ENCODE assay signal across 1 fruit fly cellular context in the genomic region with DNA sequence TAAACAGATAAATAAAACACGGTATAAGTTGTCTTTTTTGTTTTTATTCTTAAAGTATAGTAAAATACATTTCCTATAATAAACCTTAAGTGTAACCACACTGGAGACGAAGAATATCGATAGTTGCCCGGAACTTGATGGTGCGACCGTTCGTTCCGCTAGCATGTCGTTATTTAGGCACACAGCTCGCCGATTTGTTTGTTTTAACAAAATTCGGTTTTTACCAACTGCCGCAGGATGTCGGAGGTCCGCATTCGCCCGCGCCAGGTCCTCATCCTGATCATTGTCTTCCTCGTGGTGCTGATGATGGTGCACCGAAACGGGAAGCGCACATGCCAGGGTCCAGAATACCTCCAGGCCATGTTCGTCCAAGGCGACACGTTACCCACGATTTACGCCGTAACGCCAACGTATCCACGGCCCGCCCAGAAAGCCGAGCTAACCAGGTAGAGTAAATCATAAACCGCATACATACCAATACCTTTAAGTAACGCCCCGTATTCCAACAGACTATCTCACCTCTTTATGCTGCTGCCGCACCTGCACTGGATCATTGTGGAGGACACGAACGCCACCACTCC.
TF ChIP-seq lines count a peak whose summit lies in the region.

A gene (plus strand): TSS at position 163 of the 581 bp plus-strand sequence.

TF ChIP-seq in whole organism, embryonic, 481 proteins besides CTCF, POLR2A, EP300 and RAD21 (continued from another document and continues in another):
- TF ChIP-seq CG1647 (GFP tag; optimal IDR thresholded peaks at IDR 0.05; lab: Kevin White, UChicago) (no peak), CG10979 (tag; optimal IDR thresholded peaks at IDR 0.05; lab: Kevin White, UChicago) (no peak), Nf-YB (GFP tag; optimal IDR thresholded peaks at IDR 0.05; lab: Kevin White, UChicago) (no peak), CG42726 (GFP tag; IDR thresholded peaks at IDR 0.05; lab: Robert Waterston, UW; ENCODE audit: partially characterized antibody) (peak; percentile 17; the same call in 1 of the 2 replicates), Hmx (GFP tag; optimal IDR thresholded peaks at IDR 0.05; lab: Kevin White, UChicago) (no peak), CG2116 (GFP tag; optimal IDR thresholded peaks at IDR 0.05; lab: Kevin White, UChicago) (peak; percentile 36), BEAF-32 (GFP tag; optimal IDR thresholded peaks at IDR 0.05; lab: Kevin White, UChicago) (peak; percentile 73), Bgb (GFP tag; IDR thresholded peaks at IDR 0.05; lab: Robert Waterston, UW; ENCODE audit: partially characterized antibody) (peak; percentile 55), MBD-R2 (GFP tag; IDR thresholded peaks at IDR 0.05; lab: Robert Waterston, UW) (peak; percentile 83), Gsc (GFP tag; IDR thresholded peaks at IDR 0.05; lab: Robert Waterston, UW) (no peak), kah (GFP tag; optimal IDR thresholded peaks at IDR 0.05; lab: Kevin White, UChicago) (no peak), Oli (tag; optimal IDR thresholded peaks at IDR 0.05; lab: Kevin White, UChicago) (no peak), CG3281 (GFP tag; optimal IDR thresholded peaks at IDR 0.05; lab: Kevin White, UChicago) (no peak), CG13775 (GFP tag; optimal IDR thresholded peaks at IDR 0.05; lab: Kevin White, UChicago) (no peak), CG4854 (GFP tag; optimal IDR thresholded peaks at IDR 0.05; lab: Kevin White, UChicago) (no peak), CG8478 (optimal IDR thresholded peaks at IDR 0.05; lab: Kevin White, UChicago) (no peak), dm (GFP tag; optimal IDR thresholded peaks at IDR 0.05; lab: Kevin White, UChicago) (peak; percentile 29), sob (GFP tag; IDR thresholded peaks at IDR 0.05; lab: Robert Waterston, UW) (no peak), CG15601 (tag; optimal IDR thresholded peaks at IDR 0.05; lab: Kevin White, UChicago) (no peak), CG2875 (GFP tag; optimal IDR thresholded peaks at IDR 0.05; lab: Kevin White, UChicago) (no peak), tll (GFP tag; optimal IDR thresholded peaks at IDR 0.05; lab: Kevin White, UChicago) (no peak), CG2120 (GFP tag; optimal IDR thresholded peaks at IDR 0.05; lab: Kevin White, UChicago) (no peak), lbe (GFP tag; optimal IDR thresholded peaks at IDR 0.05; lab: Kevin White, UChicago) (no peak), Optix (GFP tag; IDR thresholded peaks at IDR 0.05; lab: Robert Waterston, UW) (no peak), wdn (GFP tag; IDR thresholded peaks at IDR 0.05; lab: Robert Waterston, UW) (no peak), Myb (GFP tag; optimal IDR thresholded peaks at IDR 0.05; lab: Kevin White, UChicago) (no peak), CG13296 (GFP tag; optimal IDR thresholded peaks at IDR 0.05; lab: Kevin White, UChicago) (no peak), sna (GFP tag; IDR thresholded peaks at IDR 0.05; lab: Robert Waterston, UW; ENCODE audit: partially characterized antibody) (0 out of 2 replicates have a peak, but pooled peaks have one; percentile 44), knrl (GFP tag; IDR thresholded peaks at IDR 0.05; lab: Robert Waterston, UW; ENCODE audit: partially characterized antibody) (peak; percentile 41; the same call in 1 of the 3 replicates), CG11696 (GFP tag; IDR thresholded peaks at IDR 0.05; lab: Robert Waterston, UW) (no peak), CG17385 (GFP tag; optimal IDR thresholded peaks at IDR 0.05; lab: Kevin White, UChicago) (no peak), mld (GFP tag; IDR thresholded peaks at IDR 0.05; lab: Robert Waterston, UW; ENCODE audit: partially characterized antibody) (no peak), Hand (GFP tag; optimal IDR thresholded peaks at IDR 0.05; lab: Kevin White, UChicago) (no peak), NK7.1 (GFP tag; optimal IDR thresholded peaks at IDR 0.05; lab: Kevin White, UChicago) (no peak), CG16779 (GFP tag; IDR thresholded peaks at IDR 0.05; lab: Robert Waterston, UW) (no peak), NfI (GFP tag; optimal IDR thresholded peaks at IDR 0.05; lab: Kevin White, UChicago) (no peak), tna (GFP tag; IDR thresholded peaks at IDR 0.05; lab: Robert Waterston, UW; ENCODE audit: partially characterized antibody) (no peak), crc (GFP tag; optimal IDR thresholded peaks at IDR 0.05; lab: Kevin White, UChicago) (no peak), HLH3B (GFP tag; IDR thresholded peaks at IDR 0.05; lab: Robert Waterston, UW) (no peak), CG10654 (GFP tag; optimal IDR thresholded peaks at IDR 0.05; lab: Kevin White, UChicago) (no peak), CG12744 (GFP tag; optimal IDR thresholded peaks at IDR 0.05; lab: Kevin White, UChicago) (no peak), CG7987 (GFP tag; optimal IDR thresholded peaks at IDR 0.05; lab: Kevin White, UChicago) (no peak), YL-1 (GFP tag; optimal IDR thresholded peaks at IDR 0.05; lab: Kevin White, UChicago) (peak; percentile 40), hbn (GFP tag; IDR thresholded peaks at IDR 0.05; lab: Robert Waterston, UW; ENCODE audit: partially characterized antibody) (0 out of 2 replicates have a peak, but pooled peaks have one; percentile 28), Dref (GFP tag; IDR thresholded peaks at IDR 0.05; lab: Robert Waterston, UW) (peak; percentile 65), Side (GFP tag; optimal IDR thresholded peaks at IDR 0.05; lab: Kevin White, UChicago) (no peak), Sry-β (GFP tag; optimal IDR thresholded peaks at IDR 0.05; lab: Kevin White, UChicago) (no peak), CG12219 (GFP tag; optimal IDR thresholded peaks at IDR 0.05; lab: Kevin White, UChicago) (no peak), vvl (GFP tag; IDR thresholded peaks at IDR 0.05; lab: Robert Waterston, UW) (peak; percentile 24; the same call in 1 of the 2 replicates), gcm2 (GFP tag; optimal IDR thresholded peaks at IDR 0.05; lab: Kevin White, UChicago) (no peak), lilli (GFP tag; optimal IDR thresholded peaks at IDR 0.05; lab: Kevin White, UChicago) (no peak), CG12659 (GFP tag; optimal IDR thresholded peaks at IDR 0.05; lab: Kevin White, UChicago) (peak; percentile 39), Fer3 (tag; optimal IDR thresholded peaks at IDR 0.05; lab: Kevin White, UChicago) (no peak), trh (GFP tag; optimal IDR thresholded peaks at IDR 0.05; lab: Kevin White, UChicago) (no peak), Usf (GFP tag; optimal IDR thresholded peaks at IDR 0.05; lab: Kevin White, UChicago) (no peak), phol (tag; optimal IDR thresholded peaks at IDR 0.05; lab: Kevin White, UChicago) (no peak), CG8290 (GFP tag; optimal IDR thresholded peaks at IDR 0.05; lab: Kevin White, UChicago) (no peak), CG8290 (tag; optimal IDR thresholded peaks at IDR 0.05; lab: Kevin White, UChicago) (no peak), dpn (GFP tag; optimal IDR thresholded peaks at IDR 0.05; lab: Kevin White, UChicago) (no peak), CG5953 (GFP tag; IDR thresholded peaks at IDR 0.05; lab: Robert Waterston, UW) (no peak), bsh (GFP tag; optimal IDR thresholded peaks at IDR 0.05; lab: Kevin White, UChicago) (no peak), CG10959 (GFP tag; IDR thresholded peaks at IDR 0.05; lab: Robert Waterston, UW) (no peak), D19A (tag; optimal IDR thresholded peaks at IDR 0.05; lab: Kevin White, UChicago) (no peak), ind (GFP tag; optimal IDR thresholded peaks at IDR 0.05; lab: Kevin White, UChicago) (no peak), CG7271 (tag; optimal IDR thresholded peaks at IDR 0.05; lab: Kevin White, UChicago) (no peak), odd (GFP tag; optimal IDR thresholded peaks at IDR 0.05; lab: Kevin White, UChicago) (no peak), CG33557 (GFP tag; optimal IDR thresholded peaks at IDR 0.05; lab: Kevin White, UChicago) (no peak), slbo (GFP tag; IDR thresholded peaks at IDR 0.05; lab: Robert Waterston, UW) (no peak), pzg (GFP tag; optimal IDR thresholded peaks at IDR 0.05; lab: Kevin White, UChicago) (peak; percentile 62), CG10274 (GFP tag; optimal IDR thresholded peaks at IDR 0.05; lab: Kevin White, UChicago) (no peak), hb (GFP tag; IDR thresholded peaks at IDR 0.05; lab: Robert Waterston, UW; ENCODE audit: partially characterized antibody) (0 out of 3 replicates have a peak, but pooled peaks have one; percentile 15), CG8388 (GFP tag; optimal IDR thresholded peaks at IDR 0.05; lab: Kevin White, UChicago) (no peak), Dll (GFP tag; IDR thresholded peaks at IDR 0.05; lab: Robert Waterston, UW; ENCODE audit: partially characterized antibody) (peak; percentile 60; the same call in 3 of the 4 replicates), CG7928 (GFP tag; optimal IDR thresholded peaks at IDR 0.05; lab: Kevin White, UChicago) (no peak), CG3995 (GFP tag; optimal IDR thresholded peaks at IDR 0.05; lab: Kevin White, UChicago) (no peak), CG13287 (GFP tag; IDR thresholded peaks at IDR 0.05; lab: Robert Waterston, UW; ENCODE audit: partially characterized antibody) (peak; percentile 70), esg (GFP tag; conservative IDR thresholded peaks at IDR 0.05; lab: Robert Waterston, UW) (no peak), zf30C (GFP tag; optimal IDR thresholded peaks at IDR 0.05; lab: Kevin White, UChicago) (no peak), Bdp1 (GFP tag; optimal IDR thresholded peaks at IDR 0.05; lab: Kevin White, UChicago) (no peak), pum (GFP tag; optimal IDR thresholded peaks at IDR 0.05; lab: Kevin White, UChicago) (no peak), CG9797 (GFP tag; optimal IDR thresholded peaks at IDR 0.05; lab: Kevin White, UChicago) (peak; percentile 64), ttk (GFP tag; IDR thresholded peaks at IDR 0.05; lab: Robert Waterston, UW) (no peak), D (optimal IDR thresholded peaks at IDR 0.05; lab: Kevin White, UChicago) (no peak), D (GFP tag; optimal IDR thresholded peaks at IDR 0.05; lab: Kevin White, UChicago) (no peak), CG6654 (GFP tag; optimal IDR thresholded peaks at IDR 0.05; lab: Kevin White, UChicago) (no peak), MESR4 (GFP tag; optimal IDR thresholded peaks at IDR 0.05; lab: Kevin White, UChicago) (peak; percentile 62), salm (tag; optimal IDR thresholded peaks at IDR 0.05; lab: Kevin White, UChicago) (no peak), Dfd (GFP tag; optimal IDR thresholded peaks at IDR 0.05; lab: Kevin White, UChicago) (no peak), so (GFP tag; IDR thresholded peaks at IDR 0.05; lab: Robert Waterston, UW) (no peak), CG8924 (tag; optimal IDR thresholded peaks at IDR 0.05; lab: Kevin White, UChicago) (no peak), schlank (tag; optimal IDR thresholded peaks at IDR 0.05; lab: Kevin White, UChicago) (no peak), fu2 (GFP tag; optimal IDR thresholded peaks at IDR 0.05; lab: Kevin White, UChicago) (no peak), Ravus (GFP tag; IDR thresholded peaks at IDR 0.05; lab: Robert Waterston, UW) (no peak), hth (optimal IDR thresholded peaks at IDR 0.05; lab: Kevin White, UChicago) (no peak), Scr (GFP tag; IDR thresholded peaks at IDR 0.05; lab: Robert Waterston, UW; ENCODE audit: partially characterized antibody) (peak; percentile 61), CG8765 (GFP tag; IDR thresholded peaks at IDR 0.05; lab: Robert Waterston, UW) (no peak), Hr78 (GFP tag; optimal IDR thresholded peaks at IDR 0.05; lab: Kevin White, UChicago) (no peak), CG9727 (GFP tag; optimal IDR thresholded peaks at IDR 0.05; lab: Kevin White, UChicago) (no peak), sima (GFP tag; optimal IDR thresholded peaks at IDR 0.05; lab: Kevin White, UChicago) (no peak), CG30431 (GFP tag; optimal IDR thresholded peaks at IDR 0.05; lab: Kevin White, UChicago) (no peak), CG9437 (GFP tag; optimal IDR thresholded peaks at IDR 0.05; lab: Kevin White, UChicago) (peak; percentile 81), p53 (GFP tag; optimal IDR thresholded peaks at IDR 0.05; lab: Kevin White, UChicago) (no peak), inv (GFP tag; IDR thresholded peaks at IDR 0.05; lab: Robert Waterston, UW; ENCODE audit: partially characterized antibody) (peak; percentile 33; the same call in 1 of the 2 replicates), CG8359 (GFP tag; optimal IDR thresholded peaks at IDR 0.05; lab: Kevin White, UChicago; ENCODE audit: borderline replicate concordance) (no peak), zfh1 (GFP tag; IDR thresholded peaks at IDR 0.05; lab: Robert Waterston, UW) (no peak), dati (GFP tag; IDR thresholded peaks at IDR 0.05; lab: Robert Waterston, UW) (no peak), amos (GFP tag; IDR thresholded peaks at IDR 0.05; lab: Robert Waterston, UW; ENCODE audit: partially characterized antibody) (peak; percentile 62), Doc3 (GFP tag; IDR thresholded peaks at IDR 0.05; lab: Robert Waterston, UW; ENCODE audit: partially characterized antibody) (0 out of 3 replicates have a peak, but pooled peaks have one; percentile 29), Rx (GFP tag; IDR thresholded peaks at IDR 0.05; lab: Robert Waterston, UW) (no peak), CG1603 (tag; optimal IDR thresholded peaks at IDR 0.05; lab: Kevin White, UChicago) (peak; percentile 43), gcm (GFP tag; optimal IDR thresholded peaks at IDR 0.05; lab: Kevin White, UChicago) (no peak), run (tag; optimal IDR thresholded peaks at IDR 0.05; lab: Kevin White, UChicago) (no peak), Meics (GFP tag; optimal IDR thresholded peaks at IDR 0.05; lab: Kevin White, UChicago) (no peak), jigr1 (GFP tag; IDR thresholded peaks at IDR 0.05; lab: Robert Waterston, UW) (no peak), CG2129 (GFP tag; IDR thresholded peaks at IDR 0.05; lab: Robert Waterston, UW; ENCODE audit: partially characterized antibody) (no peak), CG4617 (GFP tag; optimal IDR thresholded peaks at IDR 0.05; lab: Kevin White, UChicago; ENCODE audit: borderline replicate concordance) (peak; percentile 64), CG34224 (GFP tag; IDR thresholded peaks at IDR 0.05; lab: Robert Waterston, UW; ENCODE audit: partially characterized antibody) (no peak), CG9609 (GFP tag; optimal IDR thresholded peaks at IDR 0.05; lab: Kevin White, UChicago) (no peak), NC2α (GFP tag; optimal IDR thresholded peaks at IDR 0.05; lab: Kevin White, UChicago) (no peak), CG11695 (GFP tag; IDR thresholded peaks at IDR 0.05; lab: Robert Waterston, UW) (no peak), z (GFP tag; IDR thresholded peaks at IDR 0.05; lab: Robert Waterston, UW) (no peak), nmo (GFP tag; optimal IDR thresholded peaks at IDR 0.05; lab: Kevin White, UChicago) (peak; percentile 4), CG3163 (GFP tag; optimal IDR thresholded peaks at IDR 0.05; lab: Kevin White, UChicago) (no peak), CG2199 (GFP tag; IDR thresholded peaks at IDR 0.05; lab: Robert Waterston, UW) (no peak), CG2712 (tag; optimal IDR thresholded peaks at IDR 0.05; lab: Kevin White, UChicago) (no peak), Taf1 (GFP tag; IDR thresholded peaks at IDR 0.05; lab: Robert Waterston, UW) (no peak)
